Fruit fly (Drosophila melanogaster) whole organism, embryonic: ENCODE measurements around the gene CG17633.

ENCODE experiments used
- CG10267 ChIP-seq: fragments of 200-800 bp; sonication (Bioruptor generic); optimal IDR thresholded peaks from 2 replicates; lab custom pipeline; 2018; ENCODE audit warnings: missing biosample characterization, mild to moderate bottlenecking, missing genetic modification characterization, moderate library complexity
- CG10959 ChIP-seq: fragments of 200-800 bp; sonication (Bioruptor generic); IDR thresholded peaks from 2 replicates; pipeline ENCODE4 v1.3.6; 2022; ENCODE audit warnings: missing biosample characterization, missing genetic modification characterization
- ERR ChIP-seq: fragments of 200-800 bp; sonication (Bioruptor generic); optimal IDR thresholded peaks from 2 replicates; lab custom pipeline; 2016; ENCODE audit warnings: missing biosample characterization, missing genetic modification characterization
- Elba2 ChIP-seq: fragments of 200-800 bp; sonication (Bioruptor generic); optimal IDR thresholded peaks from 3 replicates; lab custom pipeline; 2016; ENCODE audit warnings: missing biosample characterization, missing genetic modification characterization
- H15 ChIP-seq: fragments of 200-800 bp; sonication (Bioruptor generic); IDR thresholded peaks from 3 replicates; pipeline ENCODE4 v1.3.6; 2022; ENCODE audit warnings: missing biosample characterization, missing genetic modification characterization
- Tbp ChIP-seq: fragments of >200 bp; optimal IDR thresholded peaks from 2 replicates; lab custom pipeline; 2018; ENCODE audit warnings: missing biosample characterization, missing genetic modification characterization
- lov ChIP-seq, 2 experiments: fragments of 200-800 bp in 1 of 2; fragments of >200 bp in 1 of 2; sonication (Bioruptor generic) in 1 of 2; IDR thresholded peaks in 1 of 2; optimal IDR thresholded peaks in 1 of 2; 2 replicates in 1 of 2; 3 replicates in 1 of 2; pipeline versions ENCODE4 v1.3.6 to Lab custom; 2017 to 2022; ENCODE audit warnings: missing biosample characterization in 1 of 2, missing genetic modification characterization in 1 of 2
- luna ChIP-seq: fragments of 200-800 bp; sonication (Bioruptor generic); optimal IDR thresholded peaks from 2 replicates; lab custom pipeline; 2016; ENCODE audit warnings: missing biosample characterization, missing genetic modification characterization

DNA sequence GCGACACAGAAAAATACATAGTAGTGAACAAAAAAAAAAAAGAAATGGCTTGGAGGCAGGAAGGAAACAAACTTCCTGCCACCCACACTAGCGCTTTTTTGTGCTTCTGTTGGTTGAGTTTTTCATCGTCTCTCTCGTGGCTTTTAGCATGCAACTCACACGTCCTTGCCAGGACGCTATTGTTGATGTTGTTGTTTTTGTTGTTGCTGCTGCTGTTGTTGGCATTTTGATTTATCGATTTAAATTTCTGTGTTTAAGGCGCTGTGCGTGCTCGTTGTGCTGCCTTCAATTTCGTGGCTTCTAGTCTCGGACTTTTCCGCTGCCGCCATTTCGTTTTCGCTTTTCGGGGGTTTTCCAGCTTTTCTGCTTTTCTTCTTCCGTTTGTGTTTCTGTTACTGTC, 29.2 kb upstream of the CG17633 start:
- TF ChIP-seq Elba2, result no peak
- TF ChIP-seq Tbp (GFP tag; lab: Kevin White, UChicago), result no peak
- no peak for TF ChIP-seq lov (optimal IDR thresholded peaks at IDR 0.05; lab: Kevin White, UChicago)
- no peak for TF ChIP-seq lov (GFP tag; IDR thresholded peaks at IDR 0.05; lab: Robert Waterston, UW)
- no peak for TF ChIP-seq CG10267 (tag; lab: Kevin White, UChicago)
- no peak for TF ChIP-seq H15
- no peak for TF ChIP-seq CG10959
- no peak for TF ChIP-seq ERR (GFP tag; lab: Kevin White, UChicago)
- TF ChIP-seq luna (GFP tag; lab: Kevin White, UChicago), result no peak
